Fruit fly (Drosophila melanogaster) whole organism, embryonic: ENCODE measurements around the gene zen.

Source experiments
- Adf1 ChIP-seq: fragments of 200-800 bp; sonication (Bioruptor generic); IDR thresholded peaks from 2 replicates; pipeline ENCODE4 v1.3.6; 2022; ENCODE audit warnings: missing biosample characterization, missing genetic modification characterization
- C15 ChIP-seq: fragments of 200-800 bp; sonication (Bioruptor generic); IDR thresholded peaks from 3 replicates; pipeline ENCODE4 v1.3.6; 2022; ENCODE audit warnings: missing biosample characterization, missing genetic modification characterization
- CG10321 ChIP-seq: fragments of 200-800 bp; sonication (Bioruptor generic); IDR thresholded peaks from 2 replicates; pipeline ENCODE4 v1.3.6; 2022; ENCODE audit warnings: missing biosample characterization, missing genetic modification characterization
- CG10431 ChIP-seq: fragments of 200-800 bp; sonication (Bioruptor generic); optimal IDR thresholded peaks from 3 replicates; lab custom pipeline; 2018; ENCODE audit warnings: missing biosample characterization, mild to moderate bottlenecking, missing genetic modification characterization
- CG12744 ChIP-seq: fragments of 200-800 bp; sonication (Bioruptor generic); optimal IDR thresholded peaks from 2 replicates; lab custom pipeline; 2016; ENCODE audit warnings: missing biosample characterization, missing genetic modification characterization
- CG16779 ChIP-seq: fragments of 200-800 bp; sonication (Bioruptor generic); IDR thresholded peaks from 2 replicates; pipeline ENCODE4 v1.3.6; 2022; ENCODE audit warnings: missing biosample characterization, missing genetic modification characterization
- CG17912 ChIP-seq: fragments of 200-800 bp; sonication (Bioruptor generic); optimal IDR thresholded peaks from 2 replicates; lab custom pipeline; 2018; ENCODE audit warnings: missing biosample characterization, mild to moderate bottlenecking, missing genetic modification characterization
- CG18599 ChIP-seq: fragments of 200-800 bp; sonication (Bioruptor generic); optimal IDR thresholded peaks from 3 replicates; lab custom pipeline; 2017; ENCODE audit warnings: missing biosample characterization, missing genetic modification characterization, mild to moderate bottlenecking, moderate library complexity, missing genetic modification reagents
- CG32532 ChIP-seq: fragments of 200-800 bp; sonication (Bioruptor generic); IDR thresholded peaks from 2 replicates; pipeline ENCODE4 v1.3.6; 2022; ENCODE audit warnings: missing biosample characterization, missing genetic modification characterization
- CG4360 ChIP-seq: fragments of 200-800 bp; sonication (Bioruptor generic); IDR thresholded peaks from 2 replicates; pipeline ENCODE4 v1.3.6; 2022; ENCODE audit warnings: missing biosample characterization, missing genetic modification characterization
- CG4820 ChIP-seq: fragments of 200-800 bp; sonication (Bioruptor generic); optimal IDR thresholded peaks from 3 replicates; lab custom pipeline; 2016; ENCODE audit warnings: missing biosample characterization, missing genetic modification characterization
- CG7372 ChIP-seq: fragments of 200-800 bp; sonication (Bioruptor generic); IDR thresholded peaks from 2 replicates; pipeline ENCODE4 v1.3.6; 2022; ENCODE audit warnings: missing biosample characterization, missing genetic modification characterization
- CG7928 ChIP-seq: fragments of 200-800 bp; sonication (Bioruptor generic); optimal IDR thresholded peaks from 2 replicates; lab custom pipeline; 2017; ENCODE audit warnings: missing biosample characterization, mild to moderate bottlenecking, missing genetic modification characterization
- CG8388 ChIP-seq: fragments of 200-800 bp; sonication (Bioruptor generic); optimal IDR thresholded peaks from 2 replicates; lab custom pipeline; 2019; ENCODE audit warnings: missing biosample characterization, mild to moderate bottlenecking, missing genetic modification characterization, moderate library complexity
- CHES-1-like ChIP-seq: fragments of 200-800 bp; sonication (Bioruptor generic); optimal IDR thresholded peaks from 2 replicates; lab custom pipeline; 2016; ENCODE audit warnings: missing biosample characterization, missing genetic modification characterization
- Chrac-16 ChIP-seq: fragments of 200-800 bp; sonication (Bioruptor generic); optimal IDR thresholded peaks from 3 replicates; lab custom pipeline; 2016; ENCODE audit warnings: missing biosample characterization, missing genetic modification characterization
- D19B ChIP-seq: fragments of 200-800 bp; sonication (Bioruptor generic); optimal IDR thresholded peaks from 2 replicates; lab custom pipeline; 2017; ENCODE audit warnings: missing biosample characterization, mild to moderate bottlenecking, missing genetic modification characterization
- Fer2 ChIP-seq: fragments of 200-800 bp; sonication (Bioruptor generic); optimal IDR thresholded peaks from 2 replicates; lab custom pipeline; 2018; ENCODE audit warnings: missing biosample characterization, mild to moderate bottlenecking, missing genetic modification characterization, moderate library complexity
- Gsc ChIP-seq: fragments of 200-800 bp; sonication (Bioruptor generic); IDR thresholded peaks from 2 replicates; pipeline ENCODE4 v1.3.6; 2022; ENCODE audit warnings: missing biosample characterization, missing genetic modification characterization
- Jarid2 ChIP-seq: fragments of 200-800 bp; sonication (Bioruptor generic); optimal IDR thresholded peaks from 3 replicates; lab custom pipeline; 2017; ENCODE audit warnings: mild to moderate bottlenecking, missing biosample characterization, missing genetic modification reagents, missing genetic modification characterization
- Kr ChIP-seq: fragments of 200-800 bp; sonication (Bioruptor generic); optimal IDR thresholded peaks from 2 replicates; lab custom pipeline; 2017; ENCODE audit warnings: missing biosample characterization, mild to moderate bottlenecking, missing genetic modification characterization
- MTF-1 ChIP-seq: fragments of 200-800 bp; sonication (Bioruptor generic); optimal IDR thresholded peaks from 2 replicates; lab custom pipeline; 2018; ENCODE audit warnings: missing biosample characterization, mild to moderate bottlenecking, missing genetic modification characterization, borderline replicate concordance
- Sox100B ChIP-seq: fragments of 200-800 bp; sonication (Bioruptor generic); optimal IDR thresholded peaks from 3 replicates; lab custom pipeline; 2018; ENCODE audit warnings: missing biosample characterization, mild to moderate bottlenecking, missing genetic modification characterization
- Sry-β ChIP-seq: fragments of 200-800 bp; sonication (Bioruptor generic); optimal IDR thresholded peaks from 2 replicates; lab custom pipeline; 2018; ENCODE audit warnings: missing biosample characterization, mild to moderate bottlenecking, missing genetic modification characterization, moderate library complexity
- Sry-δ ChIP-seq: fragments of 200-800 bp; sonication (Bioruptor generic); optimal IDR thresholded peaks from 2 replicates; lab custom pipeline; 2016; ENCODE audit warnings: missing biosample characterization, missing genetic modification characterization
- Usf ChIP-seq: fragments of 200-800 bp; sonication (Bioruptor generic); optimal IDR thresholded peaks from 2 replicates; lab custom pipeline; 2017; ENCODE audit warnings: missing genotype, missing biosample characterization, missing genetic modification characterization
- az2 ChIP-seq: fragments of 200-800 bp; sonication (Bioruptor generic); optimal IDR thresholded peaks from 3 replicates; lab custom pipeline; 2016; ENCODE audit warnings: missing biosample characterization, missing genetic modification characterization
- chinmo ChIP-seq: fragments of 200-800 bp; sonication (Bioruptor generic); IDR thresholded peaks from 4 replicates; pipeline ENCODE4 v1.3.6; 2022; ENCODE audit warnings: missing biosample characterization, missing genetic modification characterization; ENCODE audit not compliant: partially characterized antibody
- chn ChIP-seq: fragments of 200-800 bp; sonication (Bioruptor generic); optimal IDR thresholded peaks from 2 replicates; lab custom pipeline; 2016; ENCODE audit warnings: missing biosample characterization, missing genetic modification characterization
- disco-r ChIP-seq: fragments of 200-800 bp; sonication (Bioruptor generic); optimal IDR thresholded peaks from 2 replicates; lab custom pipeline; 2016; ENCODE audit warnings: missing biosample characterization, missing genetic modification characterization
- dmrt11E ChIP-seq: fragments of 200-800 bp; sonication (Bioruptor generic); optimal IDR thresholded peaks from 3 replicates; lab custom pipeline; 2018; ENCODE audit warnings: missing biosample characterization, mild to moderate bottlenecking, missing genetic modification characterization, moderate library complexity
- grau ChIP-seq: fragments of 200-800 bp; optimal IDR thresholded peaks from 3 replicates; lab custom pipeline; 2019; ENCODE audit warnings: missing biosample characterization, mild to moderate bottlenecking, missing genetic modification characterization, moderate library complexity
- ind ChIP-seq: fragments of 200-800 bp; sonication (Bioruptor generic); optimal IDR thresholded peaks from 3 replicates; lab custom pipeline; 2016; ENCODE audit warnings: missing biosample characterization, missing genetic modification characterization
- inv ChIP-seq: fragments of 200-800 bp; sonication (Bioruptor generic); IDR thresholded peaks from 2 replicates; pipeline ENCODE4 v1.3.6; 2022; ENCODE audit warnings: missing biosample characterization, missing genetic modification characterization; ENCODE audit not compliant: partially characterized antibody
- klu ChIP-seq: fragments of 200-800 bp; sonication (Bioruptor generic); IDR thresholded peaks from 2 replicates; pipeline ENCODE4 v1.3.6; 2022; ENCODE audit warnings: missing biosample characterization, missing genetic modification characterization
- kni ChIP-seq: fragments of 200-800 bp; sonication (Bioruptor generic); optimal IDR thresholded peaks from 3 replicates; lab custom pipeline; 2017; ENCODE audit warnings: mild to moderate bottlenecking, missing biosample characterization, missing genetic modification reagents, missing genetic modification characterization
- lov ChIP-seq, 2 experiments: fragments of 200-800 bp in 1 of 2; fragments of >200 bp in 1 of 2; sonication (Bioruptor generic) in 1 of 2; IDR thresholded peaks in 1 of 2; optimal IDR thresholded peaks in 1 of 2; 2 replicates in 1 of 2; 3 replicates in 1 of 2; pipeline versions ENCODE4 v1.3.6 to Lab custom; 2017 to 2022; ENCODE audit warnings: missing biosample characterization in 1 of 2, missing genetic modification characterization in 1 of 2
- nerfin-2 ChIP-seq: fragments of 200-800 bp; sonication (Bioruptor generic); IDR thresholded peaks from 2 replicates; pipeline ENCODE4 v1.3.6; 2022; ENCODE audit warnings: missing biosample characterization, missing genetic modification characterization; ENCODE audit not compliant: partially characterized antibody
- pho ChIP-seq: fragments of 200-800 bp; sonication (Bioruptor generic); optimal IDR thresholded peaks from 2 replicates; lab custom pipeline; 2016; ENCODE audit warnings: missing biosample characterization, missing genetic modification characterization
- phol ChIP-seq: fragments of 200-800 bp; sonication (Bioruptor generic); optimal IDR thresholded peaks from 3 replicates; lab custom pipeline; 2018; ENCODE audit warnings: missing biosample characterization, mild to moderate bottlenecking, missing genetic modification characterization, moderate library complexity
- sima ChIP-seq: fragments of 200-800 bp; sonication (Bioruptor generic); optimal IDR thresholded peaks from 2 replicates; lab custom pipeline; 2016; ENCODE audit warnings: missing biosample characterization, missing genetic modification characterization
- slbo ChIP-seq: fragments of 200-800 bp; sonication (Bioruptor generic); IDR thresholded peaks from 2 replicates; pipeline ENCODE4 v1.3.6; 2022; ENCODE audit warnings: missing biosample characterization, missing genetic modification characterization
- so ChIP-seq: fragments of 200-800 bp; sonication (Bioruptor generic); IDR thresholded peaks from 3 replicates; pipeline ENCODE4 v1.3.6; 2022; ENCODE audit warnings: missing biosample characterization, missing genetic modification characterization
- sqz ChIP-seq: fragments of 200-800 bp; sonication (Bioruptor generic); optimal IDR thresholded peaks from 3 replicates; lab custom pipeline; 2018; ENCODE audit warnings: missing biosample characterization, mild to moderate bottlenecking, missing genetic modification characterization
- tll ChIP-seq, 2 experiments: fragments of 200-800 bp in 1 of 2; fragments of >200 bp in 1 of 2; sonication (Bioruptor generic) in 1 of 2; optimal IDR thresholded peaks; 2 replicates each; lab custom pipeline; 2017 to 2019; ENCODE audit warnings: missing biosample characterization in 2 of 2, missing genetic modification characterization in 2 of 2, mild to moderate bottlenecking in 1 of 2, moderate library complexity in 1 of 2
- twi ChIP-seq: fragments of 200-800 bp; optimal IDR thresholded peaks from 2 replicates; lab custom pipeline; 2019; ENCODE audit warnings: missing biosample characterization, mild to moderate bottlenecking, missing genetic modification characterization, moderate library complexity
- vfl ChIP-seq: fragments of 200-800 bp; sonication (Bioruptor generic); optimal IDR thresholded peaks from 2 replicates; lab custom pipeline; 2016; ENCODE audit warnings: missing biosample characterization, missing genetic modification characterization
- zf30C ChIP-seq: fragments of 200-800 bp; sonication (Bioruptor generic); optimal IDR thresholded peaks from 3 replicates; lab custom pipeline; 2018; ENCODE audit warnings: missing biosample characterization, mild to moderate bottlenecking, missing genetic modification characterization

Gene zen

DNA sequence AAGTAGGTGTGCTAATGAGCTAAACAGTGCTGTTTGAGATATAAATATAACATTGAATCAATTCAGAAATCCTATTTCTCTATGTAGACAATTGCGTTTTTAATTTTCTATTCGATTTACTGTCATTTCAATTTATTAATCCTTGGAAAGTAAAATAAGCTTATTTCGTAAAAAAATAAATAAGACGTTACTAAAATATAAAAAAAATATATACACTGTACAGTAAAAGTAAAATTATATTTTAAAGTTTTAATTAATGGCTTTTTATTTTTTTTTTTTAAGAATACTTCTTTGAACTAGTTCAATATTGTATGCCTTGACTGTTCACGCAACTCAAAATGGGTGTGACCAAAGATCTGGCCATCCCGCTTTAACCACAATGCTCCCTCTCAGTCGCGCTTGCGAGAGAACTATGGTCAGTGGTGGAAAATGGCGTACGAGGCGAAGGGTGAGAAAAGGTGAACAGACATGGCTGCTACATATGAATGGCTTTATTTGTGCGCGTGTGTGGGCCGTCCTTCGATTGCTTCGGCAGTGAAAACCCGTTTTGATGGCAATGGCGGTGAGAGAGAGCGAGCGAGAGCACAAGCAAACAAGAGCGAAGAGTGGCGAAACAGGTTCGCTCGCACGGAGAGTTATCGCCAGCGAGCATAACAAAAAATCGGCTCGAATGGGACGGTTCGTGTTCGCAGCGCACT lies 37.3 kb upstream of the zen start, which contains the start of gene Dfd (continued):
- TF ChIP-seq D19B (GFP tag; lab: Kevin White, UChicago) (no peak), grau (tag; lab: Kevin White, UChicago) (peak; percentile 70), CG17912 (GFP tag; lab: Kevin White, UChicago) (peak; percentile 48), sqz (GFP tag; lab: Kevin White, UChicago) (peak; percentile 43), Adf1 (GFP tag; lab: Robert Waterston, UW) (peak; percentile 66), CG4820 (GFP tag; lab: Kevin White, UChicago) (peak; percentile 6), CG10321 (GFP tag; lab: Robert Waterston, UW) (peak; percentile 95), CG10431 (GFP tag; lab: Kevin White, UChicago) (no peak), CG16779 (GFP tag; lab: Robert Waterston, UW) (no peak), Jarid2 (GFP tag; lab: Kevin White, UChicago) (peak; percentile 34), Usf (GFP tag; lab: Kevin White, UChicago) (peak; percentile 16), ind (GFP tag; lab: Kevin White, UChicago) (peak; percentile 23), CG18599 (peak; percentile 42), twi (tag; lab: Kevin White, UChicago) (peak; percentile 84), Sox100B (GFP tag; lab: Kevin White, UChicago) (peak; percentile 64), nerfin-2 (GFP tag; lab: Robert Waterston, UW) (no peak), disco-r (GFP tag; lab: Kevin White, UChicago) (no peak), sima (GFP tag; lab: Kevin White, UChicago) (no peak), inv (GFP tag; lab: Robert Waterston, UW) (no peak), Sry-β (GFP tag; lab: Kevin White, UChicago) (no peak), vfl (GFP tag; lab: Kevin White, UChicago) (no peak), Sry-δ (GFP tag; lab: Kevin White, UChicago) (no peak), Gsc (GFP tag; lab: Robert Waterston, UW) (no peak), CG32532 (GFP tag; lab: Robert Waterston, UW) (peak; percentile 51), CG4360 (GFP tag; lab: Robert Waterston, UW) (0 out of 2 replicates have a peak, but pooled peaks have one; percentile 21), klu (no peak), pho (GFP tag; lab: Kevin White, UChicago) (peak; percentile 45), zf30C (peak; percentile 34), CHES-1-like (GFP tag; lab: Kevin White, UChicago) (no peak), chn (GFP tag; lab: Kevin White, UChicago) (peak; percentile 21), Fer2 (no peak), CG7372 (no peak), C15 (GFP tag; lab: Robert Waterston, UW) (no peak), az2 (GFP tag; lab: Kevin White, UChicago) (peak; percentile 62), Chrac-16 (GFP tag; lab: Kevin White, UChicago) (peak; percentile 35), so (GFP tag; lab: Robert Waterston, UW) (0 out of 3 replicates have a peak, but pooled peaks have one; percentile 14), CG12744 (GFP tag; lab: Kevin White, UChicago) (no peak), chinmo (GFP tag; lab: Robert Waterston, UW) (0 out of 4 replicates have a peak, but pooled peaks have one; percentile 67), kni (GFP tag; lab: Kevin White, UChicago) (peak; percentile 42), CG8388 (GFP tag; lab: Kevin White, UChicago) (peak; percentile 42), phol (tag; lab: Kevin White, UChicago) (peak; percentile 96), Kr (no peak), lov (optimal IDR thresholded peaks at IDR 0.05; lab: Kevin White, UChicago) (no peak), lov (GFP tag; IDR thresholded peaks at IDR 0.05; lab: Robert Waterston, UW) (peak; percentile 61; the same call in 1 of the 3 replicates), MTF-1 (no peak), dmrt11E (tag; lab: Kevin White, UChicago) (peak; percentile 78), CG7928 (GFP tag; lab: Kevin White, UChicago) (no peak), tll (GFP tag; optimal IDR thresholded peaks at IDR 0.05; lab: Kevin White, UChicago) (peak in 1 of 2 experiments; percentile 87), slbo (GFP tag; lab: Robert Waterston, UW) (peak; percentile 69)
